Fruit fly (Drosophila melanogaster) S2 (cell line): ENCODE results near the gene Sgs5bis.

Source experiments
- CG8478 ChIP-seq: fragments of >200 bp; optimal IDR thresholded peaks from 2 replicates; lab custom pipeline; 2018
- CTCF ChIP-seq, 2 experiments: fragments of >200 bp; optimal IDR thresholded peaks; 2 replicates each; lab custom pipeline; 2018

DNA sequence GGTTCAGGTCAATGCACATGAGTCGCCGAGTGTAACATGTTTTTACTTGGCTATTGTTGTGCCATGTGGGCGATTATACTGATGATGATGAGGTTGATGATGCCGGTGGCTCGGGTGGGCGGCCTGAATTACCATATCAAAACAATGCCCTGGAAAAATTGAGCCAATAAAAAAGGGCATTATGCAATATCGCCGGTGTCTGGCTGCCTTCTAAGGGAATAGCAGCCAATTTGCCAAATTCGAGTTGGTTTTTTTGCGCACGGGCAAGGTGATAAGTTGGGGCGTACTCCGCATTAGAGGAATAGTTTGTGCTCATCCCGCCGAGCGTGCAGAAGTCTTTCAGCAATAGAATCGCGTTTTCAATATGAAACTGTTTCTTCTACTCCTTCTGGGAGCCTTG is 14.9 kb downstream of the Sgs5bis start, which contains the start of gene CG14329:
- TF ChIP-seq CG8478 (lab: Kevin White, UChicago): no peak
- TF ChIP-seq CTCF (optimal IDR thresholded peaks at IDR 0.05; lab: Kevin White, UChicago): no peak
